Worm (Caenorhabditis elegans) whole organism, L3 larva: ENCODE results near the gene F21F8.5.

Experiments used
- R02D3.7 ChIP-seq: fragments of 150-350 bp; optimal IDR thresholded peaks from 2 replicates; lab custom pipeline; 2014; ENCODE audit warnings: missing biosample characterization, missing genetic modification characterization
- ZK546.5 ChIP-seq: sonication (generic microtip); optimal IDR thresholded peaks from 2 replicates; lab custom pipeline; 2017; ENCODE audit warnings: missing biosample characterization, missing genetic modification characterization
- ama-1 ChIP-seq: fragments of 150-350 bp; optimal IDR thresholded peaks from 2 replicates; lab custom pipeline; 2018
- ceh-16 ChIP-seq: sonication (generic microtip); optimal IDR thresholded peaks from 2 replicates; lab custom pipeline; 2017; ENCODE audit warnings: missing biosample characterization, missing genetic modification characterization
- ceh-28 ChIP-seq: fragments of 150-350 bp; optimal IDR thresholded peaks from 2 replicates; lab custom pipeline; 2014; ENCODE audit warnings: missing biosample characterization, missing genetic modification reagents, missing genetic modification characterization
- ceh-82 ChIP-seq: fragments of 150-350 bp; optimal IDR thresholded peaks from 2 replicates; lab custom pipeline; 2014; ENCODE audit warnings: missing biosample characterization, missing genetic modification characterization
- ceh-9 ChIP-seq: sonication (generic microtip); optimal IDR thresholded peaks from 2 replicates; lab custom pipeline; 2018; ENCODE audit warnings: missing biosample characterization, missing genetic modification characterization
- daf-12 ChIP-seq: fragments of 150-350 bp; optimal IDR thresholded peaks from 2 replicates; lab custom pipeline; 2014; ENCODE audit warnings: missing biosample characterization, missing genetic modification reagents, missing genetic modification characterization
- egl-27 ChIP-seq: sonication (generic microtip); optimal IDR thresholded peaks from 4 replicates; lab custom pipeline; 2017; ENCODE audit warnings: missing biosample characterization, missing genetic modification reagents, missing genetic modification characterization
- egl-5 ChIP-seq: fragments of 150-350 bp; optimal IDR thresholded peaks from 2 replicates; lab custom pipeline; 2017; ENCODE audit warnings: missing biosample characterization, missing genetic modification reagents, missing genetic modification characterization, inconsistent platforms
- elt-1 ChIP-seq: fragments of 150-350 bp; optimal IDR thresholded peaks from 2 replicates; lab custom pipeline; 2014; ENCODE audit warnings: missing biosample characterization, missing genetic modification characterization
- elt-2 ChIP-seq: sonication (generic microtip); optimal IDR thresholded peaks from 2 replicates; lab custom pipeline; 2016; ENCODE audit warnings: missing genetic modification reagents, mild to moderate bottlenecking, missing genetic modification characterization, missing compliant biosample characterization
- fkh-2 ChIP-seq: fragments of 150-350 bp; optimal IDR thresholded peaks from 2 replicates; lab custom pipeline; 2014; ENCODE audit warnings: missing biosample characterization, missing genetic modification reagents, missing genetic modification characterization
- fos-1 ChIP-seq: fragments of 150-350 bp; optimal IDR thresholded peaks from 2 replicates; lab custom pipeline; 2014; ENCODE audit warnings: missing biosample characterization, missing genetic modification characterization
- hmg-11 ChIP-seq: sonication (generic microtip); optimal IDR thresholded peaks from 2 replicates; lab custom pipeline; 2016; ENCODE audit warnings: missing genetic modification characterization, missing compliant biosample characterization
- lin-15B ChIP-seq: fragments of 150-350 bp; optimal IDR thresholded peaks from 2 replicates; lab custom pipeline; 2014; ENCODE audit warnings: missing biosample characterization, missing genetic modification characterization
- lin-39 ChIP-seq: fragments of 150-350 bp; optimal IDR thresholded peaks from 2 replicates; lab custom pipeline; 2018; ENCODE audit warnings: missing biosample characterization, missing genetic modification reagents, missing genetic modification characterization
- lsy-12 ChIP-seq: sonication (generic microtip); optimal IDR thresholded peaks from 2 replicates; lab custom pipeline; 2016; ENCODE audit warnings: mild to moderate bottlenecking, missing genetic modification characterization, missing compliant biosample characterization
- mml-1 ChIP-seq: fragments of 150-350 bp; sonication (generic microtip); optimal IDR thresholded peaks from 3 replicates; lab custom pipeline; 2014; ENCODE audit warnings: missing biosample characterization, missing genetic modification characterization
- nfya-1 ChIP-seq: sonication (generic microtip); optimal IDR thresholded peaks from 2 replicates; lab custom pipeline; 2017; ENCODE audit warnings: missing genetic modification characterization, mild to moderate bottlenecking, missing compliant biosample characterization, antibody characterized with exemption, moderate library complexity; ENCODE audit not compliant: insufficient read depth
- nhr-23 ChIP-seq: fragments of 150-350 bp; optimal IDR thresholded peaks from 2 replicates; lab custom pipeline; 2014; ENCODE audit warnings: missing biosample characterization, missing genetic modification reagents, missing genetic modification characterization
- nhr-237 ChIP-seq: fragments of 150-350 bp; optimal IDR thresholded peaks from 2 replicates; lab custom pipeline; 2014; ENCODE audit warnings: missing biosample characterization, missing genetic modification characterization
- nhr-43 ChIP-seq: sonication (generic microtip); optimal IDR thresholded peaks from 2 replicates; lab custom pipeline; 2016; ENCODE audit warnings: mild to moderate bottlenecking, missing genetic modification characterization, missing compliant biosample characterization; ENCODE audit not compliant: poor library complexity, severe bottlenecking
- pha-4 ChIP-seq: fragments of 150-350 bp; optimal IDR thresholded peaks from 2 replicates; lab custom pipeline; 2014; ENCODE audit warnings: missing biosample characterization, missing genetic modification reagents, missing genetic modification characterization
- pqm-1 ChIP-seq: fragments of 150-350 bp; optimal IDR thresholded peaks from 2 replicates; lab custom pipeline; 2017; ENCODE audit warnings: missing biosample characterization, missing genetic modification characterization, inconsistent platforms
- sea-2 ChIP-seq: fragments of 150-350 bp; sonication (generic microtip); optimal IDR thresholded peaks from 4 replicates; lab custom pipeline; 2014; ENCODE audit warnings: missing biosample characterization, missing genetic modification reagents, missing genetic modification characterization
- skn-1 ChIP-seq: fragments of 150-350 bp; optimal IDR thresholded peaks from 2 replicates; lab custom pipeline; 2014; ENCODE audit warnings: missing biosample characterization, missing genetic modification characterization
- snpc-4 ChIP-seq: fragments of 150-350 bp; optimal IDR thresholded peaks from 2 replicates; lab custom pipeline; 2014; ENCODE audit warnings: missing biosample characterization, missing genetic modification characterization
- tbx-2 ChIP-seq: sonication (generic microtip); optimal IDR thresholded peaks from 2 replicates; lab custom pipeline; 2016; ENCODE audit warnings: mild to moderate bottlenecking, missing genetic modification characterization, missing compliant biosample characterization
- unc-39 ChIP-seq: sonication (generic microtip); optimal IDR thresholded peaks from 4 replicates; lab custom pipeline; 2017; ENCODE audit warnings: missing biosample characterization, missing genetic modification characterization
- unc-62 ChIP-seq: fragments of 150-350 bp; sonication (generic microtip); optimal IDR thresholded peaks from 4 replicates; lab custom pipeline; 2014; ENCODE audit warnings: missing biosample characterization, missing genetic modification reagents, missing genetic modification characterization
- ztf-11 ChIP-seq: fragments of 150-350 bp; optimal IDR thresholded peaks from 2 replicates; lab custom pipeline; 2014; ENCODE audit warnings: missing biosample characterization, missing genetic modification characterization
- ztf-4 ChIP-seq: fragments of 150-350 bp; optimal IDR thresholded peaks from 2 replicates; lab custom pipeline; 2014; ENCODE audit warnings: missing biosample characterization, missing genetic modification characterization

The F21F8.5 gene

DNA sequence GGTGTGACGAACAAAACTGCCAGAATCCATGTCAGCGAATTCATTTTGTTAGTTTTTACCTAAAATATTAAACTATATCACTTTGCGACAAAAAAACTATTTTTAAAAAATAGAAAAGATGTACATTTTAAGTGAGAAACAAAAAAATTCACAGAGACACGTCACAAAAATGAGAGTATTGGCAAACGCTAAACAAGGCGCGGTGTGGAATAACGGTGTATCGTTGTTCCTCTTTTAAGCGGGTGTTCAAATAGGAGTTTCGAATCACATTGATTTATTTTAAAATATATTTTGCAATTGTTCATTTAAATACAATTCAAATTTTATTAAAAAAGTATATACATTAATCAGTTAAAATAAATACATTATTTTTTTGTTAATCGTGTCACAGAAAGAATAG, 36.4 kb upstream of the F21F8.5 start, which contains the start of gene sel-9:
sel-9 (minus strand) TSS at position 59 of the 400 bp plus-strand sequence.
- peak; percentile 16 for TF ChIP-seq skn-1 (tag; lab: Kevin White, UChicago)
- TF ChIP-seq nhr-43 (tag; lab: Kevin White, UChicago) = no peak
- no peak for TF ChIP-seq unc-62
- TF ChIP-seq pha-4 (tag; lab: Kevin White, UChicago) = peak; percentile 60
- TF ChIP-seq egl-27 (tag; lab: Kevin White, UChicago) = no peak
- peak; percentile 22 for TF ChIP-seq elt-2 (tag; lab: Kevin White, UChicago)
- peak; percentile 74 for TF ChIP-seq lin-15B
- TF ChIP-seq tbx-2 (tag; lab: Kevin White, UChicago) = no peak
- no peak for TF ChIP-seq ztf-4 (tag; lab: Kevin White, UChicago)
- TF ChIP-seq fos-1 = no peak
- TF ChIP-seq nhr-23 = peak; percentile 46
- no peak for TF ChIP-seq lsy-12
- no peak for TF ChIP-seq elt-1 (tag; lab: Kevin White, UChicago)
- TF ChIP-seq ceh-28 (tag; lab: Kevin White, UChicago) = peak; percentile 9
- peak; percentile 54 for TF ChIP-seq nfya-1 (tag; lab: Kevin White, UChicago)
- TF ChIP-seq, all 47 proteins: peak for 7

DNA sequence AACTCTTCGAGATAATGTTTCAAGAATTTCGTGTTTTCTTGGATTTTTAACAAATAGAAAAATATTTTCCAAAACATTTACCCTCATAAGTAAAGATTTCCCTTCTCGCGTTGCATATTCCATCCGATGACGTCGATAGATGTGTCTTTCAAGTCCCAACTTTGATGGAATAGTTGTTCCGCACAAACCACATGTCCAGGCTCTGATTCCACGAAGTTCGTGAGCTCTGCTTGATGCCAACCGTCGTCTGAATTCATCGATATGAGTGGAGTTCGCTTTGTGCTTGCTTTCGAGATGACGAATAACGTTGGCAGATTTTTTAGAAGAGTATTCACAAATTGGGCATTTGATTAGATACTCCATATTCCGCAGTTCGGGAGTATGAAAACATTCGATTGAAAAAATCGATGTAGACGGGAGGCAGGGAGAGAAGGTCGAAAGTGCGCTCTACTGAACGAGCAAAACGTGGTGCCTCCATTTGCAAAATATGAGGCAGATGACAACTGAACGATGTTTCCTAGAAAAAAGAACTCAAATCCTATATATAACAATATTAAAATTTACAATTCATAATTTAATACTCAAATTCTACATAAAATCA, 34.9 kb upstream of the F21F8.5 start, which contains the start of gene W02D7.6:
W02D7.6 (minus strand) TSS at position 573 of the 601 bp plus-strand sequence.
- TF ChIP-seq lin-15B = peak; percentile 26
- TF ChIP-seq nfya-1 (tag; lab: Kevin White, UChicago) = peak; percentile 19
- TF ChIP-seq ceh-28 (tag; lab: Kevin White, UChicago) = peak; percentile 22
- TF ChIP-seq snpc-4 = peak; percentile 38
- no peak for TF ChIP-seq R02D3.7 (tag; lab: Kevin White, UChicago)
- TF ChIP-seq egl-27 (tag; lab: Kevin White, UChicago) = no peak
- no peak for TF ChIP-seq ZK546.5 (tag; lab: Kevin White, UChicago)
- TF ChIP-seq daf-12 (tag; lab: Kevin White, UChicago) = no peak
- TF ChIP-seq ama-1 = peak; percentile 70
- TF ChIP-seq unc-39 (tag; lab: Kevin White, UChicago) = no peak
- TF ChIP-seq mml-1 = no peak
- no peak for TF ChIP-seq fkh-2 (tag; lab: Kevin White, UChicago)
- TF ChIP-seq pqm-1 = peak; percentile 8
- TF ChIP-seq lin-39 (tag; lab: Kevin White, UChicago) = no peak
- peak; percentile 5 for TF ChIP-seq nhr-23
- no peak for TF ChIP-seq tbx-2 (tag; lab: Kevin White, UChicago)
- no peak for TF ChIP-seq lsy-12
- TF ChIP-seq hmg-11 (tag; lab: Kevin White, UChicago) = no peak
- TF ChIP-seq pha-4 (tag; lab: Kevin White, UChicago) = peak; percentile 23
- peak; percentile 13 for TF ChIP-seq elt-2 (tag; lab: Kevin White, UChicago)

DNA sequence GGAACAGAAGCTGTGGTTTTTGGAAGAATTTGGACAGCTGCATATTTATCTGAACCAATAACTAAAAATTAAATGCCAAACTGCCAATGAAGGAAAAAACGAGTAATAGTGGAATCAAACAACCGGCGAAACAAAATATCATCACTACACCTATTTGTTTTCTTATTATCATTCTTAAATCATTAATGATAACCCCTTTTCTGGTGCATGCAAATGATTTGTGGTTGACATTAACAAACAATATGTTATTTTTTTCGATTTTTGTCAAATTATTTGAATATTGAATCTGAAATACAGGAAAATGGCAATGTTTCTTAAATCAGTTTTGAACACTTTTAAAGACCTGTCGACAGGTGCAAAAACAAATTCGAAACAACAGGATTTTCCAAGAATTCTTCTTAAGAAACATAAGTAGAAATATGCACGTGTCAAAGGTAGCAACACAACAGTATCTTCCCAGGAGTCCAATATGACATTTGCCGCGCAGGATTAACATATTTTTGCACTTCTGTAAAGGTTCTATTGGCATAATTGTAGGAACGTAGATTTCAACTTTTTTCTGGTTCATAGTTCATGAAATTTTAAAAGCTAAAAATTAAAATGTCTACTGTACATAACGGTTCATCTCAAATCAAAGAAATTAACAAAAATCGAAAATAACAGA, 33.2 kb upstream of the F21F8.5 start, which contains the start of gene W02D7.5:
W02D7.5 (minus strand) TSS at position 51 of the 664 bp plus-strand sequence.
- TF ChIP-seq ama-1 = no peak
- TF ChIP-seq ceh-9 = no peak
- TF ChIP-seq skn-1 (tag; lab: Kevin White, UChicago) = no peak
- TF ChIP-seq pqm-1 = no peak
- no peak for TF ChIP-seq R02D3.7 (tag; lab: Kevin White, UChicago)
- TF ChIP-seq lsy-12 = no peak
- TF ChIP-seq pha-4 (tag; lab: Kevin White, UChicago) = no peak
- TF ChIP-seq ceh-16 (tag; lab: Kevin White, UChicago) = no peak
- no peak for TF ChIP-seq ceh-82 (tag; lab: Kevin White, UChicago)
- no peak for TF ChIP-seq egl-5 (tag; lab: Kevin White, UChicago)
- no peak for TF ChIP-seq sea-2 (GFP tag; lab: Kevin White, UChicago)
- TF ChIP-seq elt-2 (tag; lab: Kevin White, UChicago) = no peak
- TF ChIP-seq ztf-11 (tag; lab: Kevin White, UChicago) = no peak
- TF ChIP-seq nhr-237 (tag; lab: Kevin White, UChicago) = no peak
- TF ChIP-seq hmg-11 (tag; lab: Kevin White, UChicago) = no peak
- TF ChIP-seq fkh-2 (tag; lab: Kevin White, UChicago) = no peak
- TF ChIP-seq ceh-28 (tag; lab: Kevin White, UChicago) = no peak
- TF ChIP-seq unc-39 (tag; lab: Kevin White, UChicago) = no peak
- TF ChIP-seq ZK546.5 (tag; lab: Kevin White, UChicago) = no peak
- no peak for TF ChIP-seq egl-27 (tag; lab: Kevin White, UChicago)
